Worm (Caenorhabditis elegans) whole organism, L1 larva: Measurements from ENCODE around the gene F21C10.4.

Source experiments
- C04F5.9 ChIP-seq: sonication (generic microtip); optimal IDR thresholded peaks from 2 replicates; lab custom pipeline; 2016; ENCODE audit warnings: missing genetic modification characterization, missing compliant biosample characterization
- C16A3.4 ChIP-seq: fragments of 150-350 bp; optimal IDR thresholded peaks from 2 replicates; lab custom pipeline; 2014; ENCODE audit warnings: missing biosample characterization, missing genetic modification characterization
- F16B12.6 ChIP-seq: fragments of 150-350 bp; optimal IDR thresholded peaks from 2 replicates; lab custom pipeline; 2014; ENCODE audit warnings: missing biosample characterization, missing genetic modification characterization
- blmp-1 ChIP-seq: fragments of 150-350 bp; optimal IDR thresholded peaks from 2 replicates; lab custom pipeline; 2014; ENCODE audit warnings: missing biosample characterization, missing genetic modification characterization
- ceh-63 ChIP-seq: fragments of 200-800 bp; sonication (Bioruptor generic); optimal IDR thresholded peaks from 2 replicates; lab custom pipeline; 2018; ENCODE audit warnings: mild to moderate bottlenecking, missing genetic modification characterization, missing compliant biosample characterization
- ceh-8 ChIP-seq: fragments of 200-800 bp; sonication (Bioruptor generic); optimal IDR thresholded peaks from 2 replicates; lab custom pipeline; 2018; ENCODE audit warnings: mild to moderate bottlenecking, missing genetic modification characterization, moderate library complexity, missing compliant biosample characterization
- ceh-90 ChIP-seq: sonication (generic microtip); optimal IDR thresholded peaks from 2 replicates; lab custom pipeline; 2016; ENCODE audit warnings: missing genetic modification characterization, missing compliant biosample characterization
- dpl-1 ChIP-seq, 3 experiments: fragments of 150-350 bp in 2 of 3; sonication (generic microtip) in 1 of 3; optimal IDR thresholded peaks; 2 replicates each; lab custom pipeline; 2014 to 2017; ENCODE audit warnings: missing biosample characterization in 3 of 3, missing genetic modification characterization in 3 of 3, missing genetic modification reagents in 3 of 3
- dsc-1 ChIP-seq: sonication (generic microtip); optimal IDR thresholded peaks from 2 replicates; lab custom pipeline; 2016; ENCODE audit warnings: mild to moderate bottlenecking, missing genetic modification characterization, missing compliant biosample characterization
- egl-13 ChIP-seq: sonication (generic microtip); optimal IDR thresholded peaks from 2 replicates; lab custom pipeline; 2016; ENCODE audit warnings: missing genotype, missing genetic modification reagents, missing genetic modification characterization, missing compliant biosample characterization
- egl-27 ChIP-seq, 2 experiments: fragments of 150-350 bp in 1 of 2; sonication (generic microtip); optimal IDR thresholded peaks; 3 replicates each; lab custom pipeline; 2017 to 2018; ENCODE audit warnings: missing biosample characterization in 2 of 2, missing genetic modification characterization in 2 of 2, missing genetic modification reagents in 2 of 2
- elt-2 ChIP-seq: sonication (generic microtip); optimal IDR thresholded peaks from 2 replicates; lab custom pipeline; 2016; ENCODE audit warnings: missing genetic modification characterization, mild to moderate bottlenecking, inconsistent platforms, missing compliant biosample characterization, missing genetic modification reagents
- elt-3 ChIP-seq, 6 experiments: fragments of 150-350 bp in 1 of 6; sonication (generic microtip); optimal IDR thresholded peaks; 2 replicates each; lab custom pipeline; 2017 to 2018; ENCODE audit warnings: missing biosample characterization in 6 of 6, missing genetic modification characterization in 6 of 6, inconsistent platforms in 1 of 6
- fkh-10 ChIP-seq: sonication (generic microtip); optimal IDR thresholded peaks from 2 replicates; lab custom pipeline; 2017; ENCODE audit warnings: missing biosample characterization, missing genetic modification reagents, missing genetic modification characterization
- fkh-4 ChIP-seq: sonication (generic microtip); optimal IDR thresholded peaks from 2 replicates; lab custom pipeline; 2016; ENCODE audit warnings: missing compliant biosample characterization, missing genetic modification characterization, borderline replicate concordance
- fkh-8 ChIP-seq: sonication (generic microtip); optimal IDR thresholded peaks from 2 replicates; lab custom pipeline; 2016; ENCODE audit warnings: mild to moderate bottlenecking, missing genetic modification characterization, missing compliant biosample characterization
- fos-1 ChIP-seq: fragments of 150-350 bp; optimal IDR thresholded peaks from 2 replicates; lab custom pipeline; 2014; ENCODE audit warnings: missing biosample characterization, missing genetic modification characterization
- grh-1 ChIP-seq: fragments of 200-800 bp; sonication (Bioruptor generic); IDR thresholded peaks from 2 replicates; pipeline ENCODE4 v1.3.6; 2022; ENCODE audit warnings: missing genetic modification reagents, missing genetic modification characterization, missing compliant biosample characterization
- hpl-2 ChIP-seq: fragments of 150-350 bp; optimal IDR thresholded peaks from 2 replicates; lab custom pipeline; 2014; ENCODE audit warnings: missing biosample characterization, missing genetic modification reagents, missing genetic modification characterization
- irx-1 ChIP-seq: sonication (generic microtip); optimal IDR thresholded peaks from 2 replicates; lab custom pipeline; 2016; ENCODE audit warnings: missing genetic modification characterization, missing compliant biosample characterization
- isw-1 ChIP-seq: fragments of 200-800 bp; sonication (Bioruptor generic); IDR thresholded peaks from 2 replicates; pipeline ENCODE4 v1.3.6; 2022; ENCODE audit warnings: missing genetic modification characterization, missing compliant biosample characterization
- lin-13 ChIP-seq: fragments of 150-350 bp; optimal IDR thresholded peaks from 2 replicates; lab custom pipeline; 2014; ENCODE audit warnings: missing biosample characterization, missing genetic modification reagents, missing genetic modification characterization
- lin-14 ChIP-seq: fragments of 200-800 bp; sonication (Bioruptor generic); optimal IDR thresholded peaks from 2 replicates; lab custom pipeline; 2018; ENCODE audit warnings: mild to moderate bottlenecking, missing genetic modification characterization, moderate library complexity, missing compliant biosample characterization
- lin-15B ChIP-seq: fragments of 150-350 bp; sonication (generic microtip); optimal IDR thresholded peaks from 3 replicates; lab custom pipeline; 2014; ENCODE audit warnings: missing biosample characterization, missing genetic modification characterization
- lin-35 ChIP-seq, 2 experiments: fragments of 150-350 bp; optimal IDR thresholded peaks; 2 replicates each; lab custom pipeline; 2014; ENCODE audit warnings: missing biosample characterization in 2 of 2, missing genetic modification characterization in 2 of 2, missing genetic modification reagents in 2 of 2
- lir-3 ChIP-seq: sonication (generic microtip); optimal IDR thresholded peaks from 2 replicates; lab custom pipeline; 2016; ENCODE audit warnings: mild to moderate bottlenecking, missing genetic modification characterization, moderate library complexity, missing compliant biosample characterization; ENCODE audit not compliant: poor library complexity
- mab-9 ChIP-seq: fragments of 200-800 bp; sonication (Bioruptor generic); IDR thresholded peaks from 2 replicates; pipeline ENCODE4 v1.3.6; 2022; ENCODE audit warnings: missing genetic modification reagents, missing genetic modification characterization, missing compliant biosample characterization
- mef-2 ChIP-seq: fragments of 150-350 bp; optimal IDR thresholded peaks from 2 replicates; lab custom pipeline; 2014; ENCODE audit warnings: missing biosample characterization, missing genetic modification characterization
- nhr-11 ChIP-seq: fragments of 150-350 bp; optimal IDR thresholded peaks from 2 replicates; lab custom pipeline; 2014; ENCODE audit warnings: missing biosample characterization, missing genetic modification characterization
- nhr-12 ChIP-seq: sonication (generic microtip); optimal IDR thresholded peaks from 2 replicates; lab custom pipeline; 2017; ENCODE audit warnings: missing biosample characterization, missing genetic modification characterization
- nhr-19 ChIP-seq: fragments of 200-800 bp; sonication (Bioruptor generic); conservative IDR thresholded peaks from 2 replicates; pipeline ENCODE4 v1.3.6; 2022; ENCODE audit warnings: missing genetic modification characterization, missing compliant biosample characterization
- nhr-20 ChIP-seq: sonication (generic microtip); optimal IDR thresholded peaks from 2 replicates; lab custom pipeline; 2016; ENCODE audit warnings: mild to moderate bottlenecking, missing genetic modification characterization, missing compliant biosample characterization
- nhr-47 ChIP-seq: sonication (generic microtip); optimal IDR thresholded peaks from 2 replicates; lab custom pipeline; 2016; ENCODE audit warnings: mild to moderate bottlenecking, missing genetic modification characterization, moderate library complexity, missing compliant biosample characterization
- nhr-71 ChIP-seq: sonication (generic microtip); optimal IDR thresholded peaks from 2 replicates; lab custom pipeline; 2016; ENCODE audit warnings: mild to moderate bottlenecking, missing genetic modification characterization, moderate library complexity, missing compliant biosample characterization
- nhr-76 ChIP-seq: sonication (generic microtip); optimal IDR thresholded peaks from 2 replicates; lab custom pipeline; 2017; ENCODE audit warnings: missing biosample characterization, missing genetic modification characterization
- pax-3 ChIP-seq: fragments of 200-800 bp; sonication (Bioruptor generic); optimal IDR thresholded peaks from 2 replicates; lab custom pipeline; 2018; ENCODE audit warnings: mild to moderate bottlenecking, missing genetic modification characterization, moderate library complexity, missing compliant biosample characterization
- rnt-1 ChIP-seq: sonication (generic microtip); optimal IDR thresholded peaks from 2 replicates; lab custom pipeline; 2016; ENCODE audit warnings: mild to moderate bottlenecking, missing genetic modification characterization, moderate library complexity, missing compliant biosample characterization
- skn-1 ChIP-seq: fragments of 150-350 bp; optimal IDR thresholded peaks from 2 replicates; lab custom pipeline; 2014; ENCODE audit warnings: missing biosample characterization, missing genetic modification characterization
- sox-4 ChIP-seq: sonication (generic microtip); optimal IDR thresholded peaks from 2 replicates; lab custom pipeline; 2016; ENCODE audit warnings: missing genetic modification characterization, missing compliant biosample characterization
- sptf-1 ChIP-seq: fragments of 150-350 bp; optimal IDR thresholded peaks from 2 replicates; lab custom pipeline; 2014; ENCODE audit warnings: missing biosample characterization, missing genetic modification characterization
- swsn-7 ChIP-seq: sonication (generic microtip); optimal IDR thresholded peaks from 2 replicates; lab custom pipeline; 2016; ENCODE audit warnings: missing genetic modification characterization, missing compliant biosample characterization
- tbx-2 ChIP-seq: sonication (generic microtip); optimal IDR thresholded peaks from 2 replicates; lab custom pipeline; 2016; ENCODE audit warnings: missing genetic modification characterization, missing compliant biosample characterization
- tlp-1 ChIP-seq: fragments of 150-350 bp; optimal IDR thresholded peaks from 2 replicates; lab custom pipeline; 2014; ENCODE audit warnings: missing biosample characterization, missing genetic modification characterization
- unc-130 ChIP-seq: fragments of 150-350 bp; optimal IDR thresholded peaks from 2 replicates; lab custom pipeline; 2017; ENCODE audit warnings: missing biosample characterization, missing genetic modification characterization, inconsistent platforms
- unc-62 ChIP-seq: fragments of 150-350 bp; optimal IDR thresholded peaks from 2 replicates; lab custom pipeline; 2014; ENCODE audit warnings: missing biosample characterization, missing genetic modification reagents, missing genetic modification characterization
- unc-86 ChIP-seq: sonication (generic microtip); optimal IDR thresholded peaks from 2 replicates; lab custom pipeline; 2016; ENCODE audit warnings: missing genetic modification characterization, missing compliant biosample characterization
- vab-15 ChIP-seq: sonication (generic microtip); optimal IDR thresholded peaks from 2 replicates; lab custom pipeline; 2017; ENCODE audit warnings: missing genotype, mild to moderate bottlenecking, missing genetic modification characterization, missing compliant biosample characterization
- zag-1 ChIP-seq: fragments of 150-350 bp; optimal IDR thresholded peaks from 2 replicates; lab custom pipeline; 2014; ENCODE audit warnings: missing biosample characterization, missing genetic modification characterization
- zip-4 ChIP-seq: fragments of 200-800 bp; sonication (Bioruptor generic); optimal IDR thresholded peaks from 2 replicates; lab custom pipeline; 2018; ENCODE audit warnings: mild to moderate bottlenecking, missing genetic modification characterization, moderate library complexity, missing compliant biosample characterization
- ztf-4 ChIP-seq: fragments of 150-350 bp; optimal IDR thresholded peaks from 2 replicates; lab custom pipeline; 2014; ENCODE audit warnings: missing biosample characterization, missing genetic modification characterization

Gene F21C10.4

DNA sequence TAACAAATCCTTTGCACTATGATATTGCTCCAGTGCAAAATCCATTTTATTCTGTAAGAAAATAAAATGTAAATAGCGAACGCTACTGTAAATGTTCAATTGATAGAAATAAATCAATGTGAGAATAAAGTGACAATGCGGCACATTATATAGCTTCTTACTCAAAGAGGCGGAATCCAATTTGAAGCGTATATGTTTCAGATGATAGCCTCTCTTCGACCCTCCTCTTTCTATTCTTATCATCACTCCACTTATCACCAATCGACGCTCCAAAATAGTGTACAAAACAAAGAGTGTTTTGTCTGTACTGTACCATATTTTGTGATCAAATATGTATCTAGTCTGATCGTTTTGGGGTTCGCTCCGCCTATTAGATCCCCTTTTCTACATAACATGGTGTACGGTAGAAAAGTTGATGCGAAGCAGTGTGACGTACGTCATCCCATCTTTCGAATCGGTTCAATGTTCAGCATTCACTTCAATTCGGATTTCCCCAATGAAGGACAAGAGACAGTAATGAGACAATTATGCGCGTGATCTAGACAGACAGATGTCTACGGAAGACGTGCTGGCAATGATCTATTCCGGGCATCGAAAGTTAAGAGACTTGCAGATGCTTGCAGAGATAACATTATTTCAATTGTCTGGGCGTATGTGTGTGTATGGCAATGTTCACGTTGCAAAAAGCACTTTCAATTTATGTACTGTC, 20.6 kb downstream of the F21C10.4 start, which contains the start of gene spl-2 (continued):
- peak in 2 of 6 experiments; percentile 5 to 13 for TF ChIP-seq elt-3 (tag; optimal IDR thresholded peaks at IDR 0.05; lab: Kevin White, UChicago)
- no peak for TF ChIP-seq mef-2
- peak; percentile 21 for TF ChIP-seq elt-2 (tag; lab: Kevin White, UChicago)
- no peak for TF ChIP-seq C16A3.4
- TF ChIP-seq isw-1 (GFP tag; lab: Robert Waterston, UW) = no peak
- no peak for TF ChIP-seq mab-9 (GFP tag; lab: Robert Waterston, UW)
- TF ChIP-seq blmp-1 (tag; lab: Kevin White, UChicago) = peak; percentile 85
- TF ChIP-seq ztf-4 (tag; lab: Kevin White, UChicago) = no peak
- no peak for TF ChIP-seq nhr-76 (tag; lab: Kevin White, UChicago)
- TF ChIP-seq nhr-11 (tag; lab: Kevin White, UChicago) = no peak
- TF ChIP-seq C04F5.9 (tag; lab: Kevin White, UChicago) = no peak
- TF ChIP-seq ceh-63 (GFP tag; lab: Kevin White, UChicago) = no peak
- TF ChIP-seq sptf-1 (tag; lab: Kevin White, UChicago) = no peak
- no peak for TF ChIP-seq vab-15
- TF ChIP-seq dpl-1 (GFP tag; optimal IDR thresholded peaks at IDR 0.05; lab: Kevin White, UChicago) = no peak
- no peak for TF ChIP-seq irx-1 (tag; lab: Kevin White, UChicago)
- no peak for TF ChIP-seq ceh-90 (tag; lab: Kevin White, UChicago)
- TF ChIP-seq skn-1 (tag; lab: Kevin White, UChicago) = no peak
- no peak for TF ChIP-seq lin-35 (GFP tag; optimal IDR thresholded peaks at IDR 0.05; lab: Kevin White, UChicago)
- TF ChIP-seq grh-1 (GFP tag; lab: Robert Waterston, UW) = 0 out of 2 replicates have a peak, but pooled peaks have one; percentile 40
- TF ChIP-seq hpl-2 (GFP tag; lab: Kevin White, UChicago) = no peak
- no peak for TF ChIP-seq nhr-47
- TF ChIP-seq nhr-71 (tag; lab: Kevin White, UChicago) = peak; percentile 63
- no peak for TF ChIP-seq lin-15B (tag; lab: Kevin White, UChicago)
- no peak for TF ChIP-seq lin-13
- TF ChIP-seq, all 84 proteins: peak for 14

DNA sequence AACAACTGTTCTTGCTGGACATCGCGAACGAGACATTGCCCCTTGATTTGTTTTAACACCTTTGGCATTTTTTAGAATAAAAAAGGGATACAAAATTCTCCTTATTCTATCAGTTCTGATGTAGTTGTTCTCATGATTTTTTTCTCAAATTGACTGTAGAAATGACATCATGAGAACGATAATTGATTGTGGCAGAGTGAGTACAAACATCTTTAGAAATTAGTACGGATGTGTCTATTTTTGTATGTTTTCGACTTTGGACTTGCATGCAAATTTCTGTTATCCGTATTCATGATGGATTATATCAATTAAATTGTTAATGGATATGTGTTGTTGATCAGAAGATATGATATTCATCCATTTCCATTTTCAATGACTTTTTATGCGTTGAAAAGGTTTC, 21.7 kb downstream of the F21C10.4 start:
- TF ChIP-seq fkh-4 (tag; lab: Kevin White, UChicago) = no peak
- TF ChIP-seq unc-62 = no peak
- no peak for TF ChIP-seq lin-13
- TF ChIP-seq egl-13 (tag; lab: Kevin White, UChicago) = no peak
- TF ChIP-seq unc-130 = no peak
- TF ChIP-seq sox-4 = no peak
- TF ChIP-seq fkh-8 (tag; lab: Kevin White, UChicago) = no peak
- no peak for TF ChIP-seq zag-1 (tag; lab: Kevin White, UChicago)
- TF ChIP-seq fos-1 = no peak
- no peak for TF ChIP-seq fkh-10 (GFP tag; lab: Kevin White, UChicago)
- TF ChIP-seq dsc-1 (tag; lab: Kevin White, UChicago) = no peak
- TF ChIP-seq pax-3 (tag; lab: Kevin White, UChicago) = no peak
- TF ChIP-seq zip-4 (GFP tag; lab: Kevin White, UChicago) = no peak
- no peak for TF ChIP-seq swsn-7
- TF ChIP-seq nhr-20 = peak; percentile 46
- TF ChIP-seq elt-3 (tag; optimal IDR thresholded peaks at IDR 0.05; lab: Kevin White, UChicago) = no peak
- TF ChIP-seq isw-1 (GFP tag; lab: Robert Waterston, UW) = no peak
- TF ChIP-seq nhr-12 (tag; lab: Kevin White, UChicago) = no peak
- no peak for TF ChIP-seq ceh-63 (GFP tag; lab: Kevin White, UChicago)
- TF ChIP-seq F16B12.6 (tag; lab: Kevin White, UChicago) = no peak
- TF ChIP-seq tlp-1 (tag; lab: Kevin White, UChicago) = no peak
- TF ChIP-seq ceh-8 (GFP tag; lab: Kevin White, UChicago) = no peak
- no peak for TF ChIP-seq hpl-2 (GFP tag; lab: Kevin White, UChicago)
- no peak for TF ChIP-seq lir-3 (tag; lab: Kevin White, UChicago)
- TF ChIP-seq rnt-1 = no peak
- TF ChIP-seq egl-27 (tag; optimal IDR thresholded peaks at IDR 0.05; lab: Kevin White, UChicago) = no peak
- no peak for TF ChIP-seq nhr-19
- TF ChIP-seq lin-14 (GFP tag; lab: Kevin White, UChicago) = peak; percentile 23
- TF ChIP-seq nhr-71 (tag; lab: Kevin White, UChicago) = peak; percentile 32
- TF ChIP-seq unc-86 (tag; lab: Kevin White, UChicago) = no peak
- TF ChIP-seq blmp-1 (tag; lab: Kevin White, UChicago) = no peak
- TF ChIP-seq tbx-2 (tag; lab: Kevin White, UChicago) = peak; percentile 2
- TF ChIP-seq dpl-1 (GFP tag; optimal IDR thresholded peaks at IDR 0.05; lab: Kevin White, UChicago) = no peak
- TF ChIP-seq ztf-4 (tag; lab: Kevin White, UChicago) = no peak
